Worm (Caenorhabditis elegans) whole organism, L1 larva: ENCODE data around the gene unk-1.

Experiments used
- nhr-20 ChIP-seq: sonication (generic microtip); optimal IDR thresholded peaks from 2 replicates; lab custom pipeline; 2016; ENCODE audit warnings: mild to moderate bottlenecking, missing genetic modification characterization, missing compliant biosample characterization
- unc-62 ChIP-seq: fragments of 150-350 bp; optimal IDR thresholded peaks from 2 replicates; lab custom pipeline; 2014; ENCODE audit warnings: missing biosample characterization, missing genetic modification reagents, missing genetic modification characterization
- vab-15 ChIP-seq: sonication (generic microtip); optimal IDR thresholded peaks from 2 replicates; lab custom pipeline; 2017; ENCODE audit warnings: missing genotype, mild to moderate bottlenecking, missing genetic modification characterization, missing compliant biosample characterization
- zip-4 ChIP-seq: fragments of 200-800 bp; sonication (Bioruptor generic); optimal IDR thresholded peaks from 2 replicates; lab custom pipeline; 2018; ENCODE audit warnings: mild to moderate bottlenecking, missing genetic modification characterization, moderate library complexity, missing compliant biosample characterization

ce11 chrX:7985495-7986029 is 29.2 kb upstream of the unk-1 start, which contains the start of gene F45E1.4:
- TF ChIP-seq unc-62 (GFP tag; lab: Kevin White, UChicago): no peak
- TF ChIP-seq vab-15 (tag; lab: Kevin White, UChicago): no peak
- no peak for TF ChIP-seq zip-4 (GFP tag; lab: Kevin White, UChicago)
- peak; percentile 52 for TF ChIP-seq nhr-20 (tag; lab: Kevin White, UChicago)
